Fruit fly (Drosophila melanogaster): ENCODE data around the gene CG14441.
A peak's percentile ranks its signal among the peaks of the same experiment; 100 is the strongest.

The CG14441 gene

DNA sequence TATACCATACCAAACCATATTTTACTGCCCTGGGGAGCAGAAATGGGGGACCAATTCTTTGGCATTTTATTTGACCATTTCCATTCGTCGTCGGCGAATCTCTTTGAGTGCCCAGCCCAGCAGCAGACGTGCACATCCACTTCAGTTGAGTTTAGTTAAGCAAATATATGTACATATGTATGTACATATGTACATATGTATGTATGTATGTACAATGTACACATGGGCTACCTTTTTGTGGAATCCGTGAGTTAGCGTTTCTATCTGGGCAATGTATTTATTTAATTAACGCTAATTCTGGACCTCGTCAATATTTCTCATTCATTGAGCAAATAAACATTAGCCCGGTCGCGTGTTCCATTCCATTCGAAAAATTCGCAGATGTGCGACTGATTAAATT is 20.7 kb downstream of the CG14441 start (continued):
- TF ChIP-seq Dbx (GFP tag; IDR thresholded peaks at IDR 0.05) (0 out of 3 replicates have a peak, but pooled peaks have one; percentile 41), gsb (GFP tag; IDR thresholded peaks at IDR 0.05) (no peak), CG15011 (GFP tag; optimal IDR thresholded peaks at IDR 0.05) (no peak), wdn (GFP tag; IDR thresholded peaks at IDR 0.05) (no peak), Mrtf (GFP tag; IDR thresholded peaks at IDR 0.05) (0 out of 3 replicates have a peak, but pooled peaks have one; percentile 11), CG12659 (GFP tag; optimal IDR thresholded peaks at IDR 0.05) (no peak), CG9727 (GFP tag; optimal IDR thresholded peaks at IDR 0.05) (peak; percentile 13), zfh1 (GFP tag; IDR thresholded peaks at IDR 0.05) (0 out of 3 replicates have a peak, but pooled peaks have one; percentile 33), Optix (GFP tag; IDR thresholded peaks at IDR 0.05) (0 out of 3 replicates have a peak, but pooled peaks have one; percentile 20), CG17359 (tag; optimal IDR thresholded peaks at IDR 0.05) (peak; percentile 38), CG14965 (GFP tag; optimal IDR thresholded peaks at IDR 0.05; ENCODE audit: borderline replicate concordance) (no peak), stc (GFP tag; IDR thresholded peaks at IDR 0.05) (peak; percentile 41; the same call in 1 of the 2 replicates), Dp (GFP tag; optimal IDR thresholded peaks at IDR 0.05) (no peak), fu2 (GFP tag; optimal IDR thresholded peaks at IDR 0.05) (no peak), sug (tag; optimal IDR thresholded peaks at IDR 0.05) (peak; percentile 8), Lhr (GFP tag; optimal IDR thresholded peaks at IDR 0.05) (no peak), emc (GFP tag; optimal IDR thresholded peaks at IDR 0.05) (no peak), CG15073 (GFP tag; optimal IDR thresholded peaks at IDR 0.05) (no peak), CG11093 (GFP tag; IDR thresholded peaks at IDR 0.05) (no peak), ap (GFP tag; IDR thresholded peaks at IDR 0.05) (no peak), Oaz (GFP tag; IDR thresholded peaks at IDR 0.05) (no peak), Med (GFP tag) (peak; percentile 81), CG8944 (GFP tag; optimal IDR thresholded peaks at IDR 0.05) (no peak), sens-2 (GFP tag; IDR thresholded peaks at IDR 0.05) (no peak), CG7987 (GFP tag; optimal IDR thresholded peaks at IDR 0.05) (peak; percentile 10), bab2 (GFP tag; optimal IDR thresholded peaks at IDR 0.05) (peak; percentile 26), nerfin-1 (tag; optimal IDR thresholded peaks at IDR 0.05) (peak; percentile 12), CG12219 (GFP tag; optimal IDR thresholded peaks at IDR 0.05) (no peak), stwl (tag; optimal IDR thresholded peaks at IDR 0.05) (no peak), fd96Cb (tag; optimal IDR thresholded peaks at IDR 0.05) (no peak), CG15601 (tag; optimal IDR thresholded peaks at IDR 0.05) (no peak), pzg (GFP tag; optimal IDR thresholded peaks at IDR 0.05) (no peak), CG12071 (GFP tag; optimal IDR thresholded peaks at IDR 0.05) (peak; percentile 29), Xrp1 (GFP tag; IDR thresholded peaks at IDR 0.05) (0 out of 2 replicates have a peak, but pooled peaks have one; percentile 22), CG1647 (GFP tag; optimal IDR thresholded peaks at IDR 0.05) (no peak), HLH3B (GFP tag; IDR thresholded peaks at IDR 0.05) (no peak), ci (GFP tag; IDR thresholded peaks at IDR 0.05) (0 out of 3 replicates have a peak, but pooled peaks have one; percentile 16), CG11695 (GFP tag; IDR thresholded peaks at IDR 0.05) (0 out of 3 replicates have a peak, but pooled peaks have one; percentile 30), CG8924 (tag; optimal IDR thresholded peaks at IDR 0.05) (no peak), Hsf (GFP tag; optimal IDR thresholded peaks at IDR 0.05) (no peak), bsh (GFP tag; optimal IDR thresholded peaks at IDR 0.05) (peak in 1 of 2 experiments; percentile 30), Hey (tag; optimal IDR thresholded peaks at IDR 0.05) (no peak), mam (GFP tag; optimal IDR thresholded peaks at IDR 0.05) (no peak), CG3407 (GFP tag; optimal IDR thresholded peaks at IDR 0.05) (no peak), Max (GFP tag; optimal IDR thresholded peaks at IDR 0.05) (no peak), sim (GFP tag; IDR thresholded peaks at IDR 0.05) (no peak), NK7.1 (GFP tag; optimal IDR thresholded peaks at IDR 0.05) (no peak), Stat92E (GFP tag; optimal IDR thresholded peaks at IDR 0.05) (no peak), NFAT (GFP tag; IDR thresholded peaks at IDR 0.05) (0 out of 2 replicates have a peak, but pooled peaks have one; percentile 21), CG6765 (GFP tag; optimal IDR thresholded peaks at IDR 0.05) (no peak), CG10267 (tag; optimal IDR thresholded peaks at IDR 0.05) (no peak)

Data from whole organism, embryonic.